Worm (Caenorhabditis elegans): ENCODE data around the gene nca-2.
A peak's percentile ranks its signal among the peaks of the same experiment; 100 is the strongest.

The nca-2 gene

DNA sequence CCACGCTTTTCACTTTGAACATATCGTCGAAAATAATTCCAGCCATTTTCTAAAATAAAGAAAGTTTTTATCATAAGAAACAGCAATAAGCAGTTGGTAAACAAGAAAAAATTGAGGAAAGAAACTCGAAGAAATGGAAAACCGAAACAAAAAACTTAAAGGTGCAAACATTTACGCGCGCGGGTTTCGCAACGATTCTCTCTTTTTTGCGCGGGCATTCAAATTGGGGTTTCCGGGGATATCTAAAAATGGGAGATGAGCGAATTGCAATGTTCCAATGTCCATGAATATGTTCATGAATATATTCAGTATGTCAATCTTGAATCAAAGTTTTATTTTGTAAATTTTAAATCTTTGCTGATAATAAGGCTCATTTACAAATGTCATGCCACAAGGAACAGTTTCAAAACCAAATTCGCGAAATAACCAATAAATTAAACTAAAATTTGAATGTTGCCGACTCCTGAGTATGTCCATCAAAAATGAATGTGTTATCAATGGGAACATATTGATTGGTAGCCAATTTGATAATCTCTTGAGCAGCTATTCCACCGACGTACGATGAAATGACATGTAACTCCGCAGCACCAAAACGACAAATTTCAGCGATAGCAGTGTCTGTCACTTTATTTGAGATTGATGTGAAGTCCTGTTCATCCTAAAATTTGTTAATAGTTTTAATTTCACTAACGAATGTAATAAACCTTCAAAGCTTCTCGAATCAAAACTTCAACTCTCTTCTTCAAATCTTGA is 47.2 kb upstream of the nca-2 start, which contains the start of gene rpb-8 (continued):
- TF ChIP-seq nfyb-1 (GFP tag; IDR thresholded peaks at IDR 0.05) (no peak), lin-54 (GFP tag; optimal IDR thresholded peaks at IDR 0.05) (peak; percentile 87), rec-8 (tag; optimal IDR thresholded peaks at IDR 0.05) (no peak), Y56A3A.18 (GFP tag; IDR thresholded peaks at IDR 0.05) (no peak), madf-6 (GFP tag; IDR thresholded peaks at IDR 0.05) (peak; percentile 65; the same call in 1 of the 2 replicates), zim-3 (tag; optimal IDR thresholded peaks at IDR 0.05) (no peak), K11D2.4 (GFP tag; IDR thresholded peaks at IDR 0.05) (no peak), hmg-1.2 (GFP tag; IDR thresholded peaks at IDR 0.05) (peak; percentile 8; the same call in 1 of the 2 replicates), atf-7 (tag; optimal IDR thresholded peaks at IDR 0.05) (no peak), ztf-28 (GFP tag; IDR thresholded peaks at IDR 0.05) (peak; percentile 71; the same call in 1 of the 2 replicates), B0336.3 (GFP tag; IDR thresholded peaks at IDR 0.05) (no peak), lag-1 (GFP tag; IDR thresholded peaks at IDR 0.05) (no peak), F55B11.4 (tag; optimal IDR thresholded peaks at IDR 0.05; ENCODE audit: borderline replicate concordance, insufficient read depth) (no peak), akir-1 (GFP tag; optimal IDR thresholded peaks at IDR 0.05) (no peak), mxl-1 (tag; optimal IDR thresholded peaks at IDR 0.05) (no peak), tbp1 (GFP tag; optimal IDR thresholded peaks at IDR 0.05) (no peak), efl-1 (GFP tag; optimal IDR thresholded peaks at IDR 0.05) (peak; percentile 70), madf-8 (GFP tag; conservative IDR thresholded peaks at IDR 0.05) (no peak), gei-17 (GFP tag; optimal IDR thresholded peaks at IDR 0.05) (no peak), ztf-26 (tag; optimal IDR thresholded peaks at IDR 0.05) (no peak), attf-5 (GFP tag; optimal IDR thresholded peaks at IDR 0.05) (peak; percentile 50), nhr-80 (tag; optimal IDR thresholded peaks at IDR 0.05) (peak; percentile 76), lir-1 (GFP tag; conservative IDR thresholded peaks at IDR 0.05) (no peak), let-607 (tag; optimal IDR thresholded peaks at IDR 0.05) (peak; percentile 85 to 96), B0261.1 (tag; optimal IDR thresholded peaks at IDR 0.05) (no peak), T07F8.4 (tag; optimal IDR thresholded peaks at IDR 0.05) (no peak), T26A5.8 (tag; optimal IDR thresholded peaks at IDR 0.05) (no peak), hlh-12 (tag; optimal IDR thresholded peaks at IDR 0.05) (no peak), F33H1.4 (GFP tag; IDR thresholded peaks at IDR 0.05) (peak; percentile 83), rpc-1 (optimal IDR thresholded peaks at IDR 0.05) (no peak), rpc-1 (tag; optimal IDR thresholded peaks at IDR 0.05) (no peak), F57A8.1 (GFP tag; optimal IDR thresholded peaks at IDR 0.05) (no peak), Y79H2A.3 (GFP tag; conservative IDR thresholded peaks at IDR 0.05) (no peak), pha-4 (tag; optimal IDR thresholded peaks at IDR 0.05) (no peak), him-1 (tag; optimal IDR thresholded peaks at IDR 0.05) (no peak), unc-62 (GFP tag; optimal IDR thresholded peaks at IDR 0.05) (no peak), C17E4.6 (GFP tag; IDR thresholded peaks at IDR 0.05) (no peak), pbrm-1 (GFP tag; IDR thresholded peaks at IDR 0.05) (no peak), F49E8.2 (tag; optimal IDR thresholded peaks at IDR 0.05; ENCODE audit: insufficient read depth) (no peak), snpc-3.4 (tag; optimal IDR thresholded peaks at IDR 0.05) (peak; percentile 29), hrde-1 (tag; optimal IDR thresholded peaks at IDR 0.05; ENCODE audit: borderline replicate concordance) (no peak), lin-26 (GFP tag; IDR thresholded peaks at IDR 0.05) (no peak), athp-1 (tag; optimal IDR thresholded peaks at IDR 0.05) (no peak), nfya-1 (tag; optimal IDR thresholded peaks at IDR 0.05; ENCODE audit: borderline replicate concordance, insufficient read depth) (no peak), ztf-25 (GFP tag; IDR thresholded peaks at IDR 0.05) (no peak), snpc-1.1 (tag; optimal IDR thresholded peaks at IDR 0.05; ENCODE audit: insufficient read depth) (no peak), aptf-3 (GFP tag; IDR thresholded peaks at IDR 0.05) (no peak)
